Fruit fly (Drosophila melanogaster): ENCODE data around the gene CG14518.

CG14518 gene

dm6 chr3R:29039704-29040430 is 15.1 kb downstream of the CG14518 start (continued):
- TF ChIP-seq nerfin-2 (GFP tag; IDR thresholded peaks at IDR 0.05; ENCODE audit: partially characterized antibody): no peak
- TF ChIP-seq exex (tag; optimal IDR thresholded peaks at IDR 0.05): peak; percentile 17
- no peak for TF ChIP-seq CG17612 (GFP tag; IDR thresholded peaks at IDR 0.05)
- no peak for TF ChIP-seq CG10321 (GFP tag; IDR thresholded peaks at IDR 0.05)
- TF ChIP-seq grau (tag; optimal IDR thresholded peaks at IDR 0.05): no peak
- no peak for TF ChIP-seq lab (GFP tag; optimal IDR thresholded peaks at IDR 0.05)
- no peak for TF ChIP-seq CG8281 (tag; optimal IDR thresholded peaks at IDR 0.05)
- no peak for TF ChIP-seq sc (optimal IDR thresholded peaks at IDR 0.05)
- no peak for TF ChIP-seq sc (GFP tag; optimal IDR thresholded peaks at IDR 0.05)
- TF ChIP-seq CG16863 (GFP tag; optimal IDR thresholded peaks at IDR 0.05): no peak
- TF ChIP-seq CG11695 (GFP tag; IDR thresholded peaks at IDR 0.05): no peak
- TF ChIP-seq E2f1 (GFP tag; IDR thresholded peaks at IDR 0.05): 0 out of 2 replicates have a peak, but pooled peaks have one; percentile 25
- TF ChIP-seq CG3995 (GFP tag; optimal IDR thresholded peaks at IDR 0.05): no peak
- peak; percentile 4 for TF ChIP-seq CG15011 (GFP tag; optimal IDR thresholded peaks at IDR 0.05)
- no peak for TF ChIP-seq CG4424 (GFP tag; optimal IDR thresholded peaks at IDR 0.05)
- TF ChIP-seq Side (GFP tag; optimal IDR thresholded peaks at IDR 0.05): peak; percentile 26
- TF ChIP-seq nom (GFP tag; optimal IDR thresholded peaks at IDR 0.05): no peak
- no peak for TF ChIP-seq CG14667 (GFP tag; IDR thresholded peaks at IDR 0.05)
- TF ChIP-seq CG10654 (GFP tag; optimal IDR thresholded peaks at IDR 0.05): peak; percentile 42
- TF ChIP-seq MESR4 (GFP tag; optimal IDR thresholded peaks at IDR 0.05): peak; percentile 26
- TF ChIP-seq Bdp1 (GFP tag; optimal IDR thresholded peaks at IDR 0.05): peak; percentile 9
- no peak for TF ChIP-seq CG8359 (GFP tag; optimal IDR thresholded peaks at IDR 0.05; ENCODE audit: borderline replicate concordance)
- no peak for TF ChIP-seq Hr51 (GFP tag; optimal IDR thresholded peaks at IDR 0.05)
- TF ChIP-seq CG12659 (GFP tag; optimal IDR thresholded peaks at IDR 0.05): peak; percentile 43
- no peak for TF ChIP-seq sqz (GFP tag; optimal IDR thresholded peaks at IDR 0.05)
- no peak for TF ChIP-seq CG15601 (tag; optimal IDR thresholded peaks at IDR 0.05)
- no peak for TF ChIP-seq ap (GFP tag; IDR thresholded peaks at IDR 0.05)
- TF ChIP-seq C15 (GFP tag; IDR thresholded peaks at IDR 0.05): no peak
- TF ChIP-seq gfzf (GFP tag; optimal IDR thresholded peaks at IDR 0.05): no peak
- no peak for TF ChIP-seq wek (GFP tag; optimal IDR thresholded peaks at IDR 0.05)
- TF ChIP-seq bigmax (GFP tag; optimal IDR thresholded peaks at IDR 0.05): no peak
- TF ChIP-seq CG3838 (GFP tag; optimal IDR thresholded peaks at IDR 0.05): no peak
- no peak for TF ChIP-seq gsb (GFP tag; IDR thresholded peaks at IDR 0.05)
- peak; percentile 71 for TF ChIP-seq zen (tag; optimal IDR thresholded peaks at IDR 0.05)
- TF ChIP-seq Opbp (GFP tag; IDR thresholded peaks at IDR 0.05; ENCODE audit: partially characterized antibody): 0 out of 3 replicates have a peak, but pooled peaks have one; percentile 31
- TF ChIP-seq Poxn (GFP tag; IDR thresholded peaks at IDR 0.05): no peak
- TF ChIP-seq lov (optimal IDR thresholded peaks at IDR 0.05): no peak
- no peak for TF ChIP-seq lov (GFP tag; IDR thresholded peaks at IDR 0.05)
- no peak for TF ChIP-seq sens-2 (GFP tag; IDR thresholded peaks at IDR 0.05)
- TF ChIP-seq CG3163 (GFP tag; optimal IDR thresholded peaks at IDR 0.05): peak; percentile 33
- peak; percentile 45 for TF ChIP-seq YL-1 (GFP tag; optimal IDR thresholded peaks at IDR 0.05)
- peak; percentile 23 for TF ChIP-seq pum (GFP tag; optimal IDR thresholded peaks at IDR 0.05)
- TF ChIP-seq CG34422 (GFP tag; IDR thresholded peaks at IDR 0.05): no peak
- TF ChIP-seq Mad (GFP tag; optimal IDR thresholded peaks at IDR 0.05): no peak
- no peak for TF ChIP-seq CG18764 (GFP tag; optimal IDR thresholded peaks at IDR 0.05)
- no peak for TF ChIP-seq gt (GFP tag; IDR thresholded peaks at IDR 0.05)
- no peak for TF ChIP-seq CG14050 (GFP tag; IDR thresholded peaks at IDR 0.05)
- no peak for TF ChIP-seq h (optimal IDR thresholded peaks at IDR 0.05)
- TF ChIP-seq CG32532 (GFP tag; IDR thresholded peaks at IDR 0.05): no peak
- TF ChIP-seq CG8388 (GFP tag; optimal IDR thresholded peaks at IDR 0.05): peak; percentile 25
- TF ChIP-seq fu2 (GFP tag; optimal IDR thresholded peaks at IDR 0.05): peak; percentile 26

Measured in whole organism, embryonic.